Fruit fly (Drosophila melanogaster): Measurements from ENCODE around the gene CG32199.

- no peak for TF ChIP-seq CG8478 (optimal IDR thresholded peaks at IDR 0.05)
- no peak for TF ChIP-seq CTCF (optimal IDR thresholded peaks at IDR 0.05)
These were observed 31.5 kb downstream of the CG32199 start for dm6 chr3L:18643222-18643621.
